Worm (Caenorhabditis elegans) whole organism, L2 larva: ENCODE results near the gene C27D6.3.
"Not testable (repeated sequence)": the region's sequence is repeated elsewhere in the genome, so short reads cannot be mapped to it uniquely, and the experiment has no call there.

Experiments used
- C34F6.9 ChIP-seq: fragments of 150-350 bp; optimal IDR thresholded peaks from 2 replicates; lab custom pipeline; 2014; ENCODE audit warnings: missing biosample characterization, missing genetic modification characterization
- F13H6.1 ChIP-seq: sonication (generic microtip); optimal IDR thresholded peaks from 2 replicates; lab custom pipeline; 2016; ENCODE audit warnings: missing genetic modification characterization, missing compliant biosample characterization
- R02D3.7 ChIP-seq: fragments of 150-350 bp; optimal IDR thresholded peaks from 2 replicates; lab custom pipeline; 2014; ENCODE audit warnings: missing biosample characterization, missing genetic modification characterization
- Y55F3AM.14 ChIP-seq: fragments of 200-800 bp; sonication (Bioruptor generic); optimal IDR thresholded peaks from 2 replicates; lab custom pipeline; 2018; ENCODE audit warnings: mild to moderate bottlenecking, missing genetic modification characterization, missing compliant biosample characterization
- ZK546.5 ChIP-seq: sonication (generic microtip); optimal IDR thresholded peaks from 2 replicates; lab custom pipeline; 2017; ENCODE audit warnings: missing biosample characterization, missing genetic modification characterization
- ama-1 ChIP-seq: fragments of 150-350 bp; optimal IDR thresholded peaks from 2 replicates; lab custom pipeline; 2018; ENCODE audit warnings: inconsistent platforms
- blmp-1 ChIP-seq: sonication (generic microtip); optimal IDR thresholded peaks from 2 replicates; lab custom pipeline; 2017; ENCODE audit warnings: missing genetic modification characterization, mild to moderate bottlenecking, missing compliant biosample characterization, antibody characterized with exemption, moderate library complexity; ENCODE audit not compliant: insufficient read depth
- ceh-82 ChIP-seq: fragments of 150-350 bp; optimal IDR thresholded peaks from 2 replicates; lab custom pipeline; 2014; ENCODE audit warnings: missing biosample characterization, missing genetic modification characterization
- crh-2 ChIP-seq: sonication (generic microtip); optimal IDR thresholded peaks from 2 replicates; lab custom pipeline; 2017; ENCODE audit warnings: missing biosample characterization, missing genetic modification characterization
- elt-1 ChIP-seq: fragments of 150-350 bp; optimal IDR thresholded peaks from 2 replicates; lab custom pipeline; 2014; ENCODE audit warnings: missing biosample characterization, missing genetic modification characterization
- elt-3 ChIP-seq: sonication (generic microtip); optimal IDR thresholded peaks from 2 replicates; lab custom pipeline; 2017; ENCODE audit warnings: missing biosample characterization, missing genetic modification characterization
- fos-1 ChIP-seq: fragments of 150-350 bp; optimal IDR thresholded peaks from 2 replicates; lab custom pipeline; 2014; ENCODE audit warnings: missing biosample characterization, missing genetic modification characterization
- gmeb-1 ChIP-seq: fragments of 150-350 bp; optimal IDR thresholded peaks from 2 replicates; lab custom pipeline; 2014; ENCODE audit warnings: missing biosample characterization, missing genetic modification characterization
- lin-11 ChIP-seq: fragments of 150-350 bp; sonication (generic microtip); optimal IDR thresholded peaks from 2 replicates; lab custom pipeline; 2014; ENCODE audit warnings: missing biosample characterization, missing genetic modification characterization, inconsistent platforms, mixed read lengths
- lin-39 ChIP-seq: fragments of 150-350 bp; optimal IDR thresholded peaks from 2 replicates; lab custom pipeline; 2014; ENCODE audit warnings: missing biosample characterization, missing genetic modification reagents, missing genetic modification characterization
- lsy-2 ChIP-seq, 2 experiments: fragments of 150-350 bp in 1 of 2; sonication (generic microtip) in 1 of 2; optimal IDR thresholded peaks; 2 replicates each; lab custom pipeline; 2014 to 2017; ENCODE audit warnings: missing biosample characterization in 2 of 2, missing genetic modification characterization in 2 of 2
- mab-5 ChIP-seq: fragments of 150-350 bp; optimal IDR thresholded peaks from 2 replicates; lab custom pipeline; 2014; ENCODE audit warnings: missing biosample characterization, missing genetic modification characterization
- mbf-1 ChIP-seq: sonication (generic microtip); optimal IDR thresholded peaks from 2 replicates; lab custom pipeline; 2017; ENCODE audit warnings: missing biosample characterization, missing genetic modification characterization
- mdl-1 ChIP-seq, 2 experiments: fragments of 150-350 bp in 1 of 2; sonication (generic microtip) in 1 of 2; optimal IDR thresholded peaks; 2 replicates each; lab custom pipeline; 2017; ENCODE audit warnings: missing biosample characterization in 2 of 2, missing genetic modification characterization in 2 of 2
- nhr-10 ChIP-seq: sonication (generic microtip); optimal IDR thresholded peaks from 2 replicates; lab custom pipeline; 2017; ENCODE audit warnings: missing biosample characterization, missing genetic modification characterization
- nhr-11 ChIP-seq: fragments of 150-350 bp; optimal IDR thresholded peaks from 2 replicates; lab custom pipeline; 2014; ENCODE audit warnings: missing biosample characterization, missing genetic modification characterization
- nhr-12 ChIP-seq: fragments of 150-350 bp; optimal IDR thresholded peaks from 2 replicates; lab custom pipeline; 2014; ENCODE audit warnings: missing biosample characterization, missing genetic modification characterization
- nhr-129 ChIP-seq: fragments of 150-350 bp; optimal IDR thresholded peaks from 2 replicates; lab custom pipeline; 2014; ENCODE audit warnings: missing biosample characterization, missing genetic modification characterization
- nhr-21 ChIP-seq: fragments of 150-350 bp; optimal IDR thresholded peaks from 2 replicates; lab custom pipeline; 2014; ENCODE audit warnings: missing biosample characterization, missing genetic modification characterization
- nhr-23 ChIP-seq: fragments of 150-350 bp; optimal IDR thresholded peaks from 2 replicates; lab custom pipeline; 2014; ENCODE audit warnings: missing biosample characterization, missing genetic modification reagents, missing genetic modification characterization
- nhr-237 ChIP-seq: fragments of 150-350 bp; optimal IDR thresholded peaks from 2 replicates; lab custom pipeline; 2014; ENCODE audit warnings: missing biosample characterization, missing genetic modification characterization
- nhr-6 ChIP-seq: fragments of 150-350 bp; optimal IDR thresholded peaks from 2 replicates; lab custom pipeline; 2014; ENCODE audit warnings: missing biosample characterization, missing genetic modification characterization
- sem-4 ChIP-seq: fragments of 150-350 bp; optimal IDR thresholded peaks from 2 replicates; lab custom pipeline; 2014; ENCODE audit warnings: missing biosample characterization, missing genetic modification reagents, missing genetic modification characterization
- skn-1 ChIP-seq: sonication (generic microtip); optimal IDR thresholded peaks from 2 replicates; lab custom pipeline; 2017; ENCODE audit warnings: missing biosample characterization, missing genetic modification characterization
- sma-3 ChIP-seq: sonication (generic microtip); optimal IDR thresholded peaks from 2 replicates; lab custom pipeline; 2016; ENCODE audit warnings: missing genetic modification reagents, missing genetic modification characterization, missing compliant biosample characterization
- sma-9 ChIP-seq, 2 experiments: fragments of 150-350 bp in 1 of 2; sonication (generic microtip) in 1 of 2; optimal IDR thresholded peaks; 2 replicates each; lab custom pipeline; 2014 to 2016; ENCODE audit warnings: missing genetic modification characterization in 2 of 2, mild to moderate bottlenecking in 1 of 2, missing biosample characterization in 1 of 2, missing compliant biosample characterization in 1 of 2, missing genetic modification reagents in 1 of 2, moderate library complexity in 1 of 2
- snpc-4 ChIP-seq: fragments of 150-350 bp; optimal IDR thresholded peaks from 2 replicates; lab custom pipeline; 2014; ENCODE audit warnings: missing biosample characterization, missing genetic modification characterization
- ztf-4 ChIP-seq: fragments of 150-350 bp; optimal IDR thresholded peaks from 2 replicates; lab custom pipeline; 2014; ENCODE audit warnings: missing biosample characterization, missing genetic modification characterization

Gene C27D6.3

ce11 chrII:5158774-5159173 lies 15.5 kb downstream of the C27D6.3 start, which contains the start of gene F58A6.9:
TSS of gene F58A6.9 (minus strand) at chrII:5158874.
- not testable (repeated sequence) for TF ChIP-seq mbf-1 (tag; lab: Kevin White, UChicago); blmp-1; sma-3

- no peak for TF ChIP-seq R02D3.7 (tag; lab: Kevin White, UChicago)
- TF ChIP-seq nhr-23 (tag; lab: Kevin White, UChicago): no peak
- no peak for TF ChIP-seq snpc-4
- TF ChIP-seq ceh-82 (tag; lab: Kevin White, UChicago): no peak
- TF ChIP-seq crh-2 (tag; lab: Kevin White, UChicago): no peak
- TF ChIP-seq nhr-129 (tag; lab: Kevin White, UChicago): no peak
- TF ChIP-seq gmeb-1 (tag; lab: Kevin White, UChicago): no peak
- TF ChIP-seq F13H6.1 (tag; lab: Kevin White, UChicago): no peak
- no peak for TF ChIP-seq nhr-6 (tag; lab: Kevin White, UChicago)
- no peak for TF ChIP-seq sma-9 (GFP tag; optimal IDR thresholded peaks at IDR 0.05; lab: Kevin White, UChicago)
- TF ChIP-seq sma-9 (tag; optimal IDR thresholded peaks at IDR 0.05; lab: Kevin White, UChicago): no peak
- TF ChIP-seq ama-1 (lab: Kevin White, UChicago): no peak
- TF ChIP-seq C34F6.9 (tag; lab: Kevin White, UChicago): no peak
- no peak for TF ChIP-seq elt-3 (tag; lab: Kevin White, UChicago)
- TF ChIP-seq lin-39 (tag; lab: Kevin White, UChicago): no peak
- no peak for TF ChIP-seq ztf-4
- no peak for TF ChIP-seq ZK546.5 (tag; lab: Kevin White, UChicago)
- TF ChIP-seq, all 48 proteins: peak for 0
Observed at ce11 chrII:5157525-5157924, 16.7 kb downstream of the C27D6.3 start, which contains the start of gene srb-13. TSS of gene srb-13 (minus strand) at chrII:5157625.

ce11 chrII:5156983-5157382 lies 17.3 kb downstream of the C27D6.3 start, which contains the start of gene msp-45:
TSS of gene msp-45 (minus strand) at chrII:5157083.
- TF ChIP-seq elt-3 (tag; lab: Kevin White, UChicago) (no peak), nhr-237 (no peak), nhr-12 (tag; lab: Kevin White, UChicago) (no peak), ztf-4 (no peak), nhr-11 (tag; lab: Kevin White, UChicago) (no peak), sma-3 (no peak), mbf-1 (tag; lab: Kevin White, UChicago) (no peak), nhr-10 (no peak), sma-9 (GFP tag; optimal IDR thresholded peaks at IDR 0.05; lab: Kevin White, UChicago) (no peak), sma-9 (tag; optimal IDR thresholded peaks at IDR 0.05; lab: Kevin White, UChicago) (no peak), lsy-2 (tag; optimal IDR thresholded peaks at IDR 0.05; lab: Kevin White, UChicago) (no peak), R02D3.7 (tag; lab: Kevin White, UChicago) (no peak)
- TF ChIP-seq, all 48 proteins: peak for 0

ce11 chrII:5154540-5154939 lies 19.7 kb downstream of the C27D6.3 start, which contains the start of gene srb-12:
TSS of gene srb-12 (minus strand) at chrII:5154640.
- no peak for TF ChIP-seq sem-4 (tag; lab: Kevin White, UChicago)
- TF ChIP-seq nhr-6 (tag; lab: Kevin White, UChicago): no peak
- TF ChIP-seq C34F6.9 (tag; lab: Kevin White, UChicago): no peak

ce11 chrII:5150829-5151228 lies 23.4 kb downstream of the C27D6.3 start, which contains the start of gene srb-16:
TSS of gene srb-16 (minus strand) at chrII:5150929.
- no peak for TF ChIP-seq lin-39 (tag; lab: Kevin White, UChicago)
- no peak for TF ChIP-seq snpc-4
- no peak for TF ChIP-seq Y55F3AM.14 (GFP tag; lab: Kevin White, UChicago)
- TF ChIP-seq lin-11 (tag; lab: Kevin White, UChicago): no peak
- TF ChIP-seq mab-5 (tag; lab: Kevin White, UChicago): no peak
- no peak for TF ChIP-seq nhr-129 (tag; lab: Kevin White, UChicago)
- no peak for TF ChIP-seq sem-4 (tag; lab: Kevin White, UChicago)
- no peak for TF ChIP-seq nhr-21
- no peak for TF ChIP-seq elt-1 (tag; lab: Kevin White, UChicago)
- TF ChIP-seq fos-1: no peak
- no peak for TF ChIP-seq skn-1 (tag; lab: Kevin White, UChicago)
- no peak for TF ChIP-seq R02D3.7 (tag; lab: Kevin White, UChicago)
- TF ChIP-seq ama-1 (lab: Kevin White, UChicago): no peak
- no peak for TF ChIP-seq mdl-1 (tag; optimal IDR thresholded peaks at IDR 0.05; lab: Kevin White, UChicago)
- TF ChIP-seq ceh-82 (tag; lab: Kevin White, UChicago): no peak
- TF ChIP-seq, all 48 proteins: peak for 0
